Worm (Caenorhabditis elegans) whole organism, midembryonic: ENCODE measurements around the gene misc-1.

Source experiments
- T22C8.4 ChIP-seq: fragments of 200-800 bp; sonication (Bioruptor generic); IDR thresholded peaks from 2 replicates; pipeline ENCODE4 v1.3.6; 2022; ENCODE audit warnings: missing genetic modification characterization, missing compliant biosample characterization
- flt-1 ChIP-seq: fragments of 200-800 bp; sonication (Bioruptor generic); IDR thresholded peaks from 2 replicates; pipeline ENCODE4 v1.3.6; 2022; ENCODE audit warnings: missing genetic modification characterization, missing compliant biosample characterization
- med-1 ChIP-seq: sonication (generic microtip); optimal IDR thresholded peaks from 2 replicates; lab custom pipeline; 2017; ENCODE audit warnings: missing genetic modification characterization, mild to moderate bottlenecking, missing compliant biosample characterization, antibody characterized with exemption, missing genetic modification reagents; ENCODE audit not compliant: insufficient read depth
- ztf-23 ChIP-seq: fragments of 200-800 bp; sonication (Bioruptor generic); IDR thresholded peaks from 2 replicates; pipeline ENCODE4 v1.3.6; 2022; ENCODE audit warnings: missing genetic modification reagents, missing genetic modification characterization, missing compliant biosample characterization

DNA sequence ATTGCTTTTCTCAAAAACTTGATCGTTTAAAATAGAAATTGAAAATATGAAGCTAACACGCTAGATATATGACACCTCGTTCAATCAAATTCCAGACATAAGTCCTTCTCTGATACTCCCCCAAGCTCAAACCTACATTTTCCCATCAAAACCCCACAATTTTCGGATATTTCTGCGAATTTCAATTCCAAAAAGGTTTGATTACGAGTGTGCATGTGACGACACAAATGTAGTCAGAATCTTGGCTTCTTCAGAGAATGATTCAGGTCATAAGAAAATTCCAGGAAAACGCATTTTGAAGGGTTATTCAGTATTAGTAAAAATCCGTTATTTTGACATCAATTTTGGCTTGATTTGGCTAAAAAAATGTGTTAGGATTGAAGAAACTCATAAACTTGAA is 48.4 kb downstream of the misc-1 start:
- no peak for TF ChIP-seq flt-1 (GFP tag; lab: Robert Waterston, UW)
- no peak for TF ChIP-seq med-1 (GFP tag; lab: Kevin White, UChicago)
- TF ChIP-seq T22C8.4 (GFP tag; lab: Robert Waterston, UW): no peak
- TF ChIP-seq ztf-23: no peak
